Worm (Caenorhabditis elegans): ENCODE measurements around the gene R04A9.6.

DNA sequence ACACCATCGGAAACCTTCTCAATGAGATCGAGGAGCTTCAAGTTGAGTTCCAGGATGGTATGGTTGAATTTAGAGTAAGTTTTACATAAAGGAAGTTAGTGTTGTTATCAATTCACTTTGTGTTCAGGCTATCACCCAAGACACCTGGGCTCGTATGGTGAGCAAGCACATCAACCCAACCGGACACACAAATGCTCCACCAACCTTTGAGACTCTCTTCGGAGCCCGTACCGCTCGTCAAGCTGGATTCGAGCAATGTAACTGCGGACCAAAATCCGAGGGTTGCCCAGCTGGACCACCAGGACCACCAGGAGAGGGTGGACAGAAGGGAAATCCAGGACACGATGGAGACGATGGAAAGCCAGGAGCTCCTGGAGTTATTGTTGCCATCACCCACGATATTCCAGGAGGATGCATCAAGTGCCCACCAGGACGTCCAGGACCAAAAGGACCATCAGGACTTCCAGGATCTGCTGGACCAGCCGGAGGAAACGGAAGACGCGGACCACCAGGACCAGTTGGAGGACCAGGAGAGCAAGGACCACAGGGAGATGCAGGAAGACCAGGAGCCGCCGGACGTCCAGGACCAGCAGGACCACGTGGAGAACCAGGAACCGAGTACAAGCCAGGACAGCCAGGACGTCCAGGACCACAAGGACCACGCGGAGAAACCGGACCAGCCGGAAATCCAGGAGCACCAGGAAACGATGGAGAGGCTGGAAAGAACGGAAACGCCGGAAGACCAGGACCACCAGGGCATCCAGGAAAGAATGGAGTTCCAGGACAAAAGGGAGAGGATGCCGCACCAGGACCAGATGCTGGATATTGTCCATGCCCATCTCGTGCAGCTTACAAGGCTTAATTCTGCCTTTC is 24.7 kb downstream of the R04A9.6 start:
- TF ChIP-seq ttx-3 (tag; optimal IDR thresholded peaks at IDR 0.05) (no peak), pha-4 (tag; optimal IDR thresholded peaks at IDR 0.05) (no peak), fkh-10 (GFP tag; optimal IDR thresholded peaks at IDR 0.05) (no peak), ceh-9 (tag; optimal IDR thresholded peaks at IDR 0.05) (no peak), pqm-1 (tag; optimal IDR thresholded peaks at IDR 0.05) (no peak), hlh-8 (tag; optimal IDR thresholded peaks at IDR 0.05) (no peak), sdc-2 (tag; optimal IDR thresholded peaks at IDR 0.05) (no peak), nfya-1 (tag; optimal IDR thresholded peaks at IDR 0.05) (no peak), nhr-11 (tag; optimal IDR thresholded peaks at IDR 0.05) (no peak), pha-2 (tag; optimal IDR thresholded peaks at IDR 0.05) (no peak), pros-1 (tag; optimal IDR thresholded peaks at IDR 0.05) (no peak), unc-3 (GFP tag; conservative IDR thresholded peaks at IDR 0.05) (no peak), unc-3 (tag; optimal IDR thresholded peaks at IDR 0.05) (no peak)
